Fruit fly (Drosophila melanogaster) whole organism, embryonic: ENCODE data around the gene sicily.

ENCODE experiments used
- Aef1 ChIP-seq: fragments of 200-800 bp; sonication (Bioruptor generic); IDR thresholded peaks from 3 replicates; pipeline ENCODE4 v1.3.6; 2022; ENCODE audit warnings: missing biosample characterization, missing genetic modification characterization
- B-H2 ChIP-seq: fragments of 200-800 bp; sonication (Bioruptor generic); optimal IDR thresholded peaks from 2 replicates; lab custom pipeline; 2018; ENCODE audit warnings: missing biosample characterization, mild to moderate bottlenecking, missing genetic modification characterization
- Bgb ChIP-seq: fragments of 200-800 bp; sonication (Bioruptor generic); IDR thresholded peaks from 2 replicates; pipeline ENCODE4 v1.3.6; 2022; ENCODE audit warnings: missing biosample characterization, missing genetic modification characterization; ENCODE audit not compliant: partially characterized antibody
- CG10147 ChIP-seq: fragments of 200-800 bp; sonication (Bioruptor generic); optimal IDR thresholded peaks from 2 replicates; lab custom pipeline; 2019; ENCODE audit warnings: missing biosample characterization, mild to moderate bottlenecking, missing genetic modification characterization, moderate library complexity
- CG12104 ChIP-seq: fragments of 200-800 bp; sonication (Bioruptor generic); optimal IDR thresholded peaks from 3 replicates; lab custom pipeline; 2016; ENCODE audit warnings: missing biosample characterization, missing genetic modification characterization
- CG17829 ChIP-seq: fragments of 200-800 bp; optimal IDR thresholded peaks from 2 replicates; lab custom pipeline; 2019; ENCODE audit warnings: missing biosample characterization, mild to moderate bottlenecking, missing genetic modification characterization, moderate library complexity
- CG2116 ChIP-seq: fragments of 200-800 bp; sonication (Bioruptor generic); optimal IDR thresholded peaks from 3 replicates; lab custom pipeline; 2018; ENCODE audit warnings: missing biosample characterization, mild to moderate bottlenecking, missing genetic modification characterization
- CG30403 ChIP-seq: fragments of 200-800 bp; sonication (Bioruptor generic); optimal IDR thresholded peaks from 3 replicates; lab custom pipeline; 2016; ENCODE audit warnings: missing biosample characterization, missing genetic modification characterization
- CG34422 ChIP-seq: fragments of 200-800 bp; sonication (Bioruptor generic); IDR thresholded peaks from 3 replicates; pipeline ENCODE4 v1.3.6; 2022; ENCODE audit warnings: missing biosample characterization, missing genetic modification characterization
- CG4404 ChIP-seq: fragments of 200-800 bp; sonication (Bioruptor generic); IDR thresholded peaks from 2 replicates; pipeline ENCODE4 v1.3.6; 2022; ENCODE audit warnings: missing biosample characterization, missing genetic modification characterization
- CG4730 ChIP-seq: fragments of 200-800 bp; sonication (Bioruptor generic); IDR thresholded peaks from 2 replicates; pipeline ENCODE4 v1.3.6; 2022; ENCODE audit warnings: missing biosample characterization, missing genetic modification characterization
- CG6654 ChIP-seq: fragments of 200-800 bp; sonication (Bioruptor generic); optimal IDR thresholded peaks from 2 replicates; lab custom pipeline; 2017; ENCODE audit warnings: missing biosample characterization, mild to moderate bottlenecking, missing genetic modification characterization
- CG9932 ChIP-seq: fragments of 200-800 bp; sonication (Bioruptor generic); IDR thresholded peaks from 2 replicates; pipeline ENCODE4 v1.3.6; 2022; ENCODE audit warnings: missing biosample characterization, missing genetic modification characterization
- CHES-1-like ChIP-seq: fragments of 200-800 bp; sonication (Bioruptor generic); optimal IDR thresholded peaks from 2 replicates; lab custom pipeline; 2016; ENCODE audit warnings: missing biosample characterization, missing genetic modification characterization
- D ChIP-seq, 2 experiments: fragments of 200-800 bp in 1 of 2; fragments of >200 bp in 1 of 2; sonication (Bioruptor generic) in 1 of 2; optimal IDR thresholded peaks; 2 replicates in 1 of 2; 3 replicates in 1 of 2; lab custom pipeline; 2017; ENCODE audit warnings: mild to moderate bottlenecking in 1 of 2, missing biosample characterization in 1 of 2, missing genetic modification characterization in 1 of 2, missing genetic modification reagents in 1 of 2
- Dbx ChIP-seq: fragments of 200-800 bp; sonication (Bioruptor generic); IDR thresholded peaks from 3 replicates; pipeline ENCODE4 v1.3.6; 2022; ENCODE audit warnings: missing biosample characterization, missing genetic modification characterization
- Dp ChIP-seq: fragments of 200-800 bp; sonication (Bioruptor generic); optimal IDR thresholded peaks from 2 replicates; lab custom pipeline; 2018; ENCODE audit warnings: missing biosample characterization, mild to moderate bottlenecking, missing genetic modification characterization, moderate library complexity
- Drgx ChIP-seq: fragments of 200-800 bp; sonication (Bioruptor generic); IDR thresholded peaks from 2 replicates; pipeline ENCODE4 v1.3.6; 2022; ENCODE audit warnings: missing biosample characterization, missing genetic modification characterization
- E2f2 ChIP-seq: fragments of 200-800 bp; sonication (Bioruptor generic); IDR thresholded peaks from 2 replicates; pipeline ENCODE4 v1.3.6; 2022; ENCODE audit warnings: missing biosample characterization, missing genetic modification characterization
- ERR ChIP-seq: fragments of 200-800 bp; sonication (Bioruptor generic); optimal IDR thresholded peaks from 2 replicates; lab custom pipeline; 2016; ENCODE audit warnings: missing biosample characterization, missing genetic modification characterization
- GATAe ChIP-seq: fragments of 200-800 bp; sonication (Bioruptor generic); conservative IDR thresholded peaks from 2 replicates; pipeline ENCODE4 v1.3.6; 2022; ENCODE audit warnings: missing biosample characterization, missing genetic modification characterization
- Gsc ChIP-seq: fragments of 200-800 bp; sonication (Bioruptor generic); IDR thresholded peaks from 2 replicates; pipeline ENCODE4 v1.3.6; 2022; ENCODE audit warnings: missing biosample characterization, missing genetic modification characterization
- H15 ChIP-seq: fragments of 200-800 bp; sonication (Bioruptor generic); IDR thresholded peaks from 3 replicates; pipeline ENCODE4 v1.3.6; 2022; ENCODE audit warnings: missing biosample characterization, missing genetic modification characterization
- Hr78 ChIP-seq, 2 experiments: fragments of 200-800 bp in 1 of 2; fragments of >200 bp in 1 of 2; sonication (Bioruptor generic) in 1 of 2; optimal IDR thresholded peaks; 2 replicates each; lab custom pipeline; 2017 to 2019; ENCODE audit warnings: missing biosample characterization in 2 of 2, missing genetic modification characterization in 2 of 2, mild to moderate bottlenecking in 1 of 2, moderate library complexity in 1 of 2
- Med ChIP-seq: fragments of 200-800 bp; sonication (Bioruptor generic); peaks from one replicate; lab custom pipeline; 2016; ENCODE audit warnings: missing biosample characterization, missing genetic modification characterization, mild to moderate bottlenecking, inconsistent platforms, moderate library complexity
- Oaz ChIP-seq: fragments of 200-800 bp; sonication (Bioruptor generic); IDR thresholded peaks from 2 replicates; pipeline ENCODE4 v1.3.6; 2022; ENCODE audit warnings: missing biosample characterization, missing genetic modification characterization
- Tbp ChIP-seq: fragments of >200 bp; optimal IDR thresholded peaks from 2 replicates; lab custom pipeline; 2018; ENCODE audit warnings: missing biosample characterization, missing genetic modification characterization
- Vsx1 ChIP-seq: fragments of 200-800 bp; sonication (Bioruptor generic); optimal IDR thresholded peaks from 2 replicates; lab custom pipeline; 2017; ENCODE audit warnings: missing biosample characterization, mild to moderate bottlenecking, missing genetic modification characterization, missing genetic modification reagents
- ab ChIP-seq: fragments of 200-800 bp; sonication (Bioruptor generic); optimal IDR thresholded peaks from 2 replicates; lab custom pipeline; 2016; ENCODE audit warnings: missing biosample characterization, missing genetic modification characterization
- caup ChIP-seq: fragments of 200-800 bp; sonication (Bioruptor generic); optimal IDR thresholded peaks from 3 replicates; lab custom pipeline; 2017; ENCODE audit warnings: missing biosample characterization, mild to moderate bottlenecking, missing genetic modification characterization, moderate library complexity; ENCODE audit not compliant: severe bottlenecking
- crol ChIP-seq: fragments of 200-800 bp; sonication (Bioruptor generic); IDR thresholded peaks from 2 replicates; pipeline ENCODE4 v1.3.6; 2022; ENCODE audit warnings: missing biosample characterization, missing genetic modification characterization
- emc ChIP-seq: fragments of 200-800 bp; sonication (Bioruptor generic); optimal IDR thresholded peaks from 2 replicates; lab custom pipeline; 2016; ENCODE audit warnings: missing biosample characterization, missing genetic modification characterization
- exex ChIP-seq: fragments of 200-800 bp; sonication (Bioruptor generic); optimal IDR thresholded peaks from 4 replicates; lab custom pipeline; 2018; ENCODE audit warnings: missing biosample characterization, mild to moderate bottlenecking, missing genetic modification characterization, moderate library complexity
- grn ChIP-seq: fragments of 200-800 bp; sonication (Bioruptor generic); optimal IDR thresholded peaks from 3 replicates; lab custom pipeline; 2017; ENCODE audit warnings: missing biosample characterization, missing genetic modification characterization
- gt ChIP-seq: fragments of 200-800 bp; sonication (Bioruptor generic); IDR thresholded peaks from 2 replicates; pipeline ENCODE4 v1.3.6; 2022; ENCODE audit warnings: missing biosample characterization, missing genetic modification characterization
- hb ChIP-seq: fragments of 200-800 bp; sonication (Bioruptor generic); IDR thresholded peaks from 3 replicates; pipeline ENCODE4 v1.3.6; 2022; ENCODE audit warnings: missing biosample characterization, missing genetic modification characterization; ENCODE audit not compliant: partially characterized antibody
- insv ChIP-seq, 2 experiments: fragments of 200-800 bp; sonication (Bioruptor generic); optimal IDR thresholded peaks; 3 replicates each; lab custom pipeline; 2016 to 2018; ENCODE audit warnings: missing biosample characterization in 2 of 2, missing genetic modification characterization in 2 of 2
- lilli ChIP-seq: fragments of 200-800 bp; sonication (Bioruptor generic); optimal IDR thresholded peaks from 3 replicates; lab custom pipeline; 2016; ENCODE audit warnings: missing biosample characterization, missing genetic modification characterization
- mirr ChIP-seq: fragments of 200-800 bp; sonication (Bioruptor generic); optimal IDR thresholded peaks from 3 replicates; lab custom pipeline; 2018; ENCODE audit warnings: missing biosample characterization, mild to moderate bottlenecking, missing genetic modification characterization
- nerfin-1 ChIP-seq: fragments of 200-800 bp; sonication (Bioruptor generic); optimal IDR thresholded peaks from 3 replicates; lab custom pipeline; 2019; ENCODE audit warnings: missing biosample characterization, mild to moderate bottlenecking, missing genetic modification characterization, moderate library complexity
- nom ChIP-seq: fragments of 200-800 bp; sonication (Bioruptor generic); optimal IDR thresholded peaks from 2 replicates; lab custom pipeline; 2017; ENCODE audit warnings: missing biosample characterization, missing genetic modification characterization, mild to moderate bottlenecking, moderate library complexity, missing genetic modification reagents
- pfk ChIP-seq: fragments of 200-800 bp; sonication (Bioruptor generic); optimal IDR thresholded peaks from 2 replicates; lab custom pipeline; 2018; ENCODE audit warnings: missing biosample characterization, mild to moderate bottlenecking, missing genetic modification characterization, moderate library complexity
- ranshi ChIP-seq: fragments of 200-800 bp; sonication (Bioruptor generic); IDR thresholded peaks from 2 replicates; pipeline ENCODE4 v1.3.6; 2022; ENCODE audit warnings: missing biosample characterization, missing genetic modification characterization
- rib ChIP-seq: fragments of 200-800 bp; sonication (Bioruptor generic); IDR thresholded peaks from 2 replicates; pipeline ENCODE4 v1.3.6; 2022; ENCODE audit warnings: missing biosample characterization, missing genetic modification characterization
- sd ChIP-seq: fragments of 200-800 bp; sonication (Bioruptor generic); optimal IDR thresholded peaks from 3 replicates; lab custom pipeline; 2018; ENCODE audit warnings: missing biosample characterization, mild to moderate bottlenecking, missing genetic modification characterization, moderate library complexity
- sens ChIP-seq: fragments of 200-800 bp; sonication (Bioruptor generic); peaks from one replicate; lab custom pipeline; 2016; ENCODE audit warnings: missing biosample characterization, missing genetic modification characterization
- tgo ChIP-seq: fragments of 200-800 bp; sonication (Bioruptor generic); IDR thresholded peaks from 3 replicates; pipeline ENCODE4 v1.3.6; 2022; ENCODE audit warnings: missing biosample characterization, missing genetic modification characterization

Gene sicily

DNA sequence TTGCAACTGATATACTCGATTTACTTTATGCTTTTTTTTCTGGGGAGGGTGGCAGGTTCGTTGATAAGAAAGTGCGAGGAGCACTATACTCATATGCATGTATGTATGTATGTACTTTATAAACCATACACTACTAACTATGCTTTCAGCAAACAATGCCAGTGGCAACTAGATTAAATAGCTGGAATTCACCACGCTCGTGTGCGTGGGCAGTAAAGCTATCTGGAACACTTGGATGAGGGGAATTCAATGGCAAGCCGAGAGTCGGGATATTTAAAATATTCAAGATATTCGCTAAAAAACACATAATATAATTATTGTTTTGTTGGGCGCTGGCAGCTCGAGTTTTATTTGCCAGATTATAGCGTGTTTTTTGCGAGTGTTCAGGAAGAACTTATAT, 34.7 kb upstream of the sicily start:
- TF ChIP-seq nom (GFP tag; lab: Kevin White, UChicago) (no peak), B-H2 (GFP tag; lab: Kevin White, UChicago) (no peak), CG30403 (GFP tag; lab: Kevin White, UChicago) (no peak), pfk (GFP tag; lab: Kevin White, UChicago) (no peak), E2f2 (GFP tag; lab: Robert Waterston, UW) (peak; percentile 40), Med (GFP tag; lab: Kevin White, UChicago) (peak; percentile 58), CG17829 (no peak), mirr (GFP tag; lab: Kevin White, UChicago) (peak; percentile 4), grn (GFP tag; lab: Kevin White, UChicago) (no peak), Drgx (peak; percentile 39; the same call in 1 of the 2 replicates), sd (peak; percentile 16), Aef1 (GFP tag; lab: Robert Waterston, UW) (no peak), GATAe (no peak), Dp (peak; percentile 12), lilli (GFP tag; lab: Kevin White, UChicago) (no peak), caup (GFP tag; lab: Kevin White, UChicago) (no peak)

DNA sequence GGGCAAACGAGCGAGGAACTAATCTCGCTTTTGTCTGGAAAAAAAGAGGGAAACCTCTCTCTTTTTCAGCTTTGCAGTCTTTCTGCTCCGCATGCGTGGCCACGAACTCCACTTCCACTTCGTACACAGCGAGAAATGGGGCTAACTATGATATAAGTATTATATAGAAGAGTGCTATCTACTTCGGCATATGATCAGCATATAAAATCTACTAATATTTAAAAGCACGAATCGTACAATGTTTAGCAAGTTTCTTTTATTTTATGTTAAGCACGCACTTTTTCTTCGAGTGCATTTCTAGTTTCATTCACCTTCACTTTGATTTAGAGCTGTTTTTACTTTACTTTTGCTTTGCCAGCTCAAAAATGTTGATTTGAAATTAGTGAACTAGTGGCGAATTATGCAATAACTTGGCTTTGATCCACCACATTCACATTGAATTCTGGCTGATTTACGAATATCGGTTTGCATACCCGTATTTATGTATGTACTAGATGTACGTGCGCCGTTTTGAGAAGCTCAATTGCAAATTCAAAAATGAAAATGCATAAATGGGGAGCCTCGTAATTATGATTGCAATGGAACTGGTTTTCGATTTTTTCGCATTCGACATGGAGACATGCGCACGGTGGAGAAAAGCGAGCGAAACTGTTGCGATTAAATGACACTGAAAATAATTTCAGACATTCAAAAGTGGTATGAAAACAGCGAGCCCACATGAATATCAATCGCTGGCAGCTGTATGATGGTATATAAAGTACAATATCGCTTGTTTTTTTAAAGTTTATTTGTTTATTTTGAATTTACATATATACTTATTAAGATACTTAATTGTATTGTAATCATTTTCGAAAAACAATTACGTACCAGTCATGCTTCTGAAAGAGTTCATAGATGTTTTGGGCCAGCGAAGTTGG, 33.8 kb upstream of the sicily start:
- TF ChIP-seq Dp (no peak), ERR (GFP tag; lab: Kevin White, UChicago) (peak; percentile 44), Tbp (no peak), CG12104 (GFP tag; lab: Kevin White, UChicago) (peak; percentile 18), CG9932 (GFP tag; lab: Robert Waterston, UW) (no peak), ranshi (peak; percentile 75), sens (peak; percentile 98), CG6654 (GFP tag; lab: Kevin White, UChicago) (peak; percentile 12), exex (tag; lab: Kevin White, UChicago) (no peak), gt (GFP tag; lab: Robert Waterston, UW) (peak; percentile 67), CG34422 (GFP tag; lab: Robert Waterston, UW) (peak; percentile 76), Oaz (GFP tag; lab: Robert Waterston, UW) (peak; percentile 70), H15 (peak; percentile 83), Gsc (GFP tag; lab: Robert Waterston, UW) (no peak; the same call in 1 of the 2 replicates), D (optimal IDR thresholded peaks at IDR 0.05; lab: Kevin White, UChicago) (no peak), D (GFP tag; optimal IDR thresholded peaks at IDR 0.05; lab: Kevin White, UChicago) (peak; percentile 73), rib (peak; percentile 51; the same call in 1 of the 2 replicates), Bgb (GFP tag; lab: Robert Waterston, UW) (no peak), crol (GFP tag; lab: Robert Waterston, UW) (no peak), emc (GFP tag; lab: Kevin White, UChicago) (no peak), CG4404 (0 out of 2 replicates have a peak, but pooled peaks have one; percentile 39), Dbx (GFP tag; lab: Robert Waterston, UW) (no peak), insv (GFP tag; optimal IDR thresholded peaks at IDR 0.05; lab: Kevin White, UChicago) (no peak), CG10147 (GFP tag; lab: Kevin White, UChicago) (peak; percentile 19), Hr78 (GFP tag; optimal IDR thresholded peaks at IDR 0.05; lab: Kevin White, UChicago) (peak in 1 of 2 experiments; percentile 72), nerfin-1 (peak; percentile 62), CHES-1-like (no peak), ab (GFP tag; lab: Kevin White, UChicago) (no peak), CG2116 (GFP tag; lab: Kevin White, UChicago) (peak; percentile 16), hb (no peak), pfk (GFP tag; lab: Kevin White, UChicago) (no peak), CG4730 (GFP tag; lab: Robert Waterston, UW) (peak; percentile 79), tgo (peak; percentile 81), Vsx1 (GFP tag; lab: Kevin White, UChicago) (peak; percentile 47)
